Worm (Caenorhabditis elegans) whole organism, L3 larva: ENCODE data around the gene R01H2.4.

Source experiments
- R02D3.7 ChIP-seq: fragments of 150-350 bp; optimal IDR thresholded peaks from 2 replicates; lab custom pipeline; 2014; ENCODE audit warnings: missing biosample characterization, missing genetic modification characterization
- ceh-16 ChIP-seq: sonication (generic microtip); optimal IDR thresholded peaks from 2 replicates; lab custom pipeline; 2017; ENCODE audit warnings: missing biosample characterization, missing genetic modification characterization
- daf-12 ChIP-seq: fragments of 150-350 bp; optimal IDR thresholded peaks from 2 replicates; lab custom pipeline; 2014; ENCODE audit warnings: missing biosample characterization, missing genetic modification reagents, missing genetic modification characterization
- jun-1 ChIP-seq: fragments of 150-350 bp; optimal IDR thresholded peaks from 2 replicates; lab custom pipeline; 2014; ENCODE audit warnings: missing biosample characterization, missing genetic modification reagents, missing genetic modification characterization
- nhr-28 ChIP-seq: fragments of 150-350 bp; optimal IDR thresholded peaks from 2 replicates; lab custom pipeline; 2014; ENCODE audit warnings: missing biosample characterization, missing genetic modification characterization
- pqm-1 ChIP-seq: fragments of 150-350 bp; optimal IDR thresholded peaks from 2 replicates; lab custom pipeline; 2017; ENCODE audit warnings: missing biosample characterization, missing genetic modification characterization, inconsistent platforms
- tbx-2 ChIP-seq: sonication (generic microtip); optimal IDR thresholded peaks from 2 replicates; lab custom pipeline; 2016; ENCODE audit warnings: mild to moderate bottlenecking, missing genetic modification characterization, missing compliant biosample characterization
- unc-62 ChIP-seq: fragments of 150-350 bp; sonication (generic microtip); optimal IDR thresholded peaks from 4 replicates; lab custom pipeline; 2014; ENCODE audit warnings: missing biosample characterization, missing genetic modification reagents, missing genetic modification characterization

DNA sequence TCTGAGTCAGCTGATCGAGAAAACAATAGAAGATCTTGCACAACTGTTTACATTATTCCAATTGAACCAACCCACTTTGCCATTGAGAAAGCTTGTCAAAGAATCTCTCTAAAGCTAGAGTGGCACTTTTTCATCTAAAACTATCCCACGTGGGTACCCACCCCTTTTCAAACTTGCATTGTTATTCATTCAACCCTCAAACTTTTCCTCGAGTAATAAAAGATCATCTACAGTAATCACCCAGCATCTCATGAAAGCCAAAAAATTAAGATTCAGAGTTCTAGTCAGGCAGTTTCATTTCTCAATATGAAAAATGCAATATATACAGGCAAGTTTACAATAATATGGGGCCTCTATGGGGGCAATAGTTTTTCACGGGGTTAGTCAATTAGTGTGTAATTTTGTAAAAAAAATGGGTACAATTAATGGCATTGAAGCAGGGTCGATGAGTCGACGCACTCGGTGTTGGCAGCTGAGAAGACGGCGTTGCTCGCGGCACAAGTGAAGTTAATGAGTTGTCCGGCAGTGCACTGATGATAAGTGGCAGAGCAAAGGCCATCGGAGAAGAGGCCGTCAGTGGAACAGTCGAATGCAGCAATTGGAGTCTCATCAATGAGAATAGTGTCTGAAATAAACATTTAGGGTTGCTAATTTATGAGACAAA lies 37.9 kb upstream of the R01H2.4 start:
- TF ChIP-seq daf-12 (tag; lab: Kevin White, UChicago) (no peak), nhr-28 (tag; lab: Kevin White, UChicago) (no peak), unc-62 (no peak), jun-1 (tag; lab: Kevin White, UChicago) (no peak), R02D3.7 (tag; lab: Kevin White, UChicago) (no peak), ceh-16 (tag; lab: Kevin White, UChicago) (no peak), pqm-1 (no peak), tbx-2 (tag; lab: Kevin White, UChicago) (no peak)
